Worm (Caenorhabditis elegans) whole organism, L3 larva: ENCODE measurements around the gene ife-1.

ENCODE experiments used
- ama-1 ChIP-seq: fragments of 150-350 bp; optimal IDR thresholded peaks from 2 replicates; lab custom pipeline; 2018
- egl-5 ChIP-seq: fragments of 150-350 bp; optimal IDR thresholded peaks from 2 replicates; lab custom pipeline; 2017; ENCODE audit warnings: missing biosample characterization, missing genetic modification reagents, missing genetic modification characterization, inconsistent platforms
- fos-1 ChIP-seq: fragments of 150-350 bp; optimal IDR thresholded peaks from 2 replicates; lab custom pipeline; 2014; ENCODE audit warnings: missing biosample characterization, missing genetic modification characterization
- nhr-23 ChIP-seq: fragments of 150-350 bp; optimal IDR thresholded peaks from 2 replicates; lab custom pipeline; 2014; ENCODE audit warnings: missing biosample characterization, missing genetic modification reagents, missing genetic modification characterization
- nhr-28 ChIP-seq: fragments of 150-350 bp; optimal IDR thresholded peaks from 2 replicates; lab custom pipeline; 2014; ENCODE audit warnings: missing biosample characterization, missing genetic modification characterization
- sea-2 ChIP-seq: fragments of 150-350 bp; sonication (generic microtip); optimal IDR thresholded peaks from 4 replicates; lab custom pipeline; 2014; ENCODE audit warnings: missing biosample characterization, missing genetic modification reagents, missing genetic modification characterization
- ztf-11 ChIP-seq: fragments of 150-350 bp; optimal IDR thresholded peaks from 2 replicates; lab custom pipeline; 2014; ENCODE audit warnings: missing biosample characterization, missing genetic modification characterization

ce11 chrIII:13315071-13315470 lies 28.1 kb upstream of the ife-1 start, which contains the start of gene dph-7:
- TF ChIP-seq nhr-23 (no peak), fos-1 (tag; lab: Kevin White, UChicago) (no peak), ztf-11 (no peak), ama-1 (lab: Kevin White, UChicago) (no peak), nhr-28 (tag; lab: Kevin White, UChicago) (no peak), egl-5 (no peak), sea-2 (GFP tag; lab: Kevin White, UChicago) (no peak)
